Fruit fly (Drosophila melanogaster) S2 (cell line): ENCODE results near the gene CG13458.

Experiments
- CG8478 ChIP-seq: fragments of >200 bp; optimal IDR thresholded peaks from 2 replicates; lab custom pipeline; 2018
- CTCF ChIP-seq, 2 experiments: fragments of >200 bp; optimal IDR thresholded peaks; 2 replicates each; lab custom pipeline; 2018

- no peak for TF ChIP-seq CG8478 (lab: Kevin White, UChicago)
- no peak for TF ChIP-seq CTCF (optimal IDR thresholded peaks at IDR 0.05; lab: Kevin White, UChicago)
Measured at dm6 chr3L:15088285-15088684, 25.1 kb upstream of the CG13458 start.
